Worm (Caenorhabditis elegans) whole organism, mixed stage, embryonic: ENCODE data around the gene sra-3.

Experiments used
- ceh-83 ChIP-seq: fragments of 200-800 bp; sonication (Bioruptor generic); optimal IDR thresholded peaks from 2 replicates; lab custom pipeline; 2018; ENCODE audit warnings: mild to moderate bottlenecking, missing genetic modification characterization, missing compliant biosample characterization
- elt-1 ChIP-seq: sonication (generic microtip); optimal IDR thresholded peaks from 2 replicates; lab custom pipeline; 2017; ENCODE audit warnings: missing genetic modification characterization, mild to moderate bottlenecking, missing compliant biosample characterization, antibody characterized with exemption, moderate library complexity, borderline replicate concordance; ENCODE audit not compliant: insufficient read depth
- elt-3 ChIP-seq: fragments of 150-350 bp; optimal IDR thresholded peaks from 2 replicates; lab custom pipeline; 2014; ENCODE audit warnings: missing biosample characterization, missing genetic modification characterization
- lsy-2 ChIP-seq: fragments of 150-350 bp; optimal IDR thresholded peaks from 2 replicates; lab custom pipeline; 2014; ENCODE audit warnings: missing biosample characterization, missing genetic modification characterization
- mls-2 ChIP-seq: sonication (generic microtip); optimal IDR thresholded peaks from 2 replicates; lab custom pipeline; 2016; ENCODE audit warnings: mild to moderate bottlenecking, missing genetic modification characterization, moderate library complexity, missing compliant biosample characterization
- nhr-237 ChIP-seq: fragments of 150-350 bp; optimal IDR thresholded peaks from 2 replicates; lab custom pipeline; 2014; ENCODE audit warnings: missing biosample characterization, missing genetic modification characterization
- nhr-28 ChIP-seq: fragments of 150-350 bp; optimal IDR thresholded peaks from 2 replicates; lab custom pipeline; 2014; ENCODE audit warnings: missing biosample characterization, missing genetic modification characterization
- nhr-76 ChIP-seq: sonication (generic microtip); optimal IDR thresholded peaks from 2 replicates; lab custom pipeline; 2017; ENCODE audit warnings: missing biosample characterization, missing genetic modification characterization
- snpc-4 ChIP-seq: fragments of 150-350 bp; optimal IDR thresholded peaks from 2 replicates; lab custom pipeline; 2014; ENCODE audit warnings: missing biosample characterization, missing genetic modification characterization
- unc-120 ChIP-seq: sonication (generic microtip); optimal IDR thresholded peaks from 2 replicates; lab custom pipeline; 2017; ENCODE audit warnings: missing genetic modification characterization, missing compliant biosample characterization; ENCODE audit not compliant: poor library complexity, severe bottlenecking
- unc-39 ChIP-seq: fragments of 150-350 bp; optimal IDR thresholded peaks from 2 replicates; lab custom pipeline; 2014; ENCODE audit warnings: missing biosample characterization, missing genetic modification characterization

- no peak for TF ChIP-seq nhr-237
- TF ChIP-seq unc-39 (tag; lab: Kevin White, UChicago), result no peak
- no peak for TF ChIP-seq nhr-76
- TF ChIP-seq unc-120 (tag; lab: Kevin White, UChicago), result no peak
- TF ChIP-seq elt-3, result no peak
- TF ChIP-seq ceh-83 (GFP tag; lab: Kevin White, UChicago), result no peak
- TF ChIP-seq snpc-4 (tag; lab: Kevin White, UChicago), result no peak
- TF ChIP-seq lsy-2 (tag; lab: Kevin White, UChicago), result no peak
- no peak for TF ChIP-seq mls-2 (tag; lab: Kevin White, UChicago)
- no peak for TF ChIP-seq nhr-28 (tag; lab: Kevin White, UChicago)
- TF ChIP-seq elt-1, result no peak
Measured at ce11 chrII:9576707-9577106, 36.1 kb upstream of the sra-3 start.
